Worm (Caenorhabditis elegans): ENCODE measurements around the gene metl-2.
"Not testable (repeated sequence)": the region's sequence is repeated elsewhere in the genome, so short reads cannot be mapped to it uniquely, and the experiment has no call there.

DNA sequence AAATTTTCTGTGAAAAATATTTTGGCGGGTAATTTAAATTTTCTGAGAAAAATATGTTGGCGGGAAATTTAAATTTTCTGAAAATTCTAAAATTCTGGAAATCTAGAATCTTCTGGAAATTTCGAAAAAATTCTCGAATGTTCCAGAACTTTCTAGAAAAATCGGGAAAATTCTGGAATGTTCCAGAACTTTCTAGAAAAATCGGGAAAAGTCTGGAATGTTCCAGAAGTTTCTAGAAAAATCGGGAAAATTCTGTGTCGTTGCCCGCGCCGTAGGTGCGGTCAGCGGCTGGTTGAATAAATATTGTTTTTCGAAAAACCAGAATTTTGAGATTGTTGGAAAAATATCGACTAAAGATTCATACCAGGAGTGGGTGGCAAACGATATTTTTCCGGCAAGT lies 31.3 kb downstream of the metl-2 start:
- not testable (repeated sequence) for TF ChIP-seq snpc-4 (GFP tag; optimal IDR thresholded peaks at IDR 0.05); snpc-4 (tag; optimal IDR thresholded peaks at IDR 0.05); attf-5 (GFP tag; optimal IDR thresholded peaks at IDR 0.05); mcd-1 (GFP tag; IDR thresholded peaks at IDR 0.05); ekl-4 (GFP tag; IDR thresholded peaks at IDR 0.05); efl-1 (GFP tag; optimal IDR thresholded peaks at IDR 0.05); dox-1 (GFP tag; IDR thresholded peaks at IDR 0.05)

All from whole organism, young adult.